Worm (Caenorhabditis elegans): ENCODE measurements around the gene math-14.

DNA sequence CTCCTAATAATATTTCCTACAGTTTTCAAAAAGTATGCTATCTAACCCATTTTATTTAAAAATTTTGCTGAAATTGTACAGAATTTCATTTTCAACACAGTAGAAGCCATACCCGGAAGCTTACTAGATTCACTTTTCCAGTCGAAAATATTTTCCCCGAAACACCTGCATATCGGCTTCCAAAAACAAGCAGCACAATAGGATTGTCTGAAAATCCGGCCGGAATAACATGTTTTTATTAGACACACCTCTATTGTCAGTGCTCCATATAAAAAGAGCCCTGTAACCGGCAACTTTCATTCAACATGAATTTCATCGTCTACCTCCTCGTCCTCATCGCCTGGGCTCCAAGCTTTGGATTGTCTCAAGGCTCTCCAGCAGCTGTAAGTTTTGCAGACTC lies 16.7 kb upstream of the math-14 start, which contains the start of gene C52E2.2:
- TF ChIP-seq flt-1 (GFP tag; IDR thresholded peaks at IDR 0.05), result no peak
- TF ChIP-seq med-1 (GFP tag; optimal IDR thresholded peaks at IDR 0.05; ENCODE audit: insufficient read depth), result no peak
